Worm (Caenorhabditis elegans) whole organism, L3 larva: Measurements from ENCODE around the gene nhr-238.
A peak's percentile ranks its signal among the peaks of the same experiment; 100 is the strongest.

ENCODE experiments used
- ZK546.5 ChIP-seq: sonication (generic microtip); optimal IDR thresholded peaks from 2 replicates; lab custom pipeline; 2017; ENCODE audit warnings: missing biosample characterization, missing genetic modification characterization
- aly-2 ChIP-seq: fragments of 150-350 bp; optimal IDR thresholded peaks from 2 replicates; lab custom pipeline; 2014; ENCODE audit warnings: missing biosample characterization, missing genetic modification characterization
- ama-1 ChIP-seq: fragments of 150-350 bp; optimal IDR thresholded peaks from 2 replicates; lab custom pipeline; 2018
- ceh-16 ChIP-seq: sonication (generic microtip); optimal IDR thresholded peaks from 2 replicates; lab custom pipeline; 2017; ENCODE audit warnings: missing biosample characterization, missing genetic modification characterization
- ceh-28 ChIP-seq: fragments of 150-350 bp; optimal IDR thresholded peaks from 2 replicates; lab custom pipeline; 2014; ENCODE audit warnings: missing biosample characterization, missing genetic modification reagents, missing genetic modification characterization
- daf-12 ChIP-seq: fragments of 150-350 bp; optimal IDR thresholded peaks from 2 replicates; lab custom pipeline; 2014; ENCODE audit warnings: missing biosample characterization, missing genetic modification reagents, missing genetic modification characterization
- egl-27 ChIP-seq: sonication (generic microtip); optimal IDR thresholded peaks from 4 replicates; lab custom pipeline; 2017; ENCODE audit warnings: missing biosample characterization, missing genetic modification reagents, missing genetic modification characterization
- egl-5 ChIP-seq: fragments of 150-350 bp; optimal IDR thresholded peaks from 2 replicates; lab custom pipeline; 2017; ENCODE audit warnings: missing biosample characterization, missing genetic modification reagents, missing genetic modification characterization, inconsistent platforms
- elt-1 ChIP-seq: fragments of 150-350 bp; optimal IDR thresholded peaks from 2 replicates; lab custom pipeline; 2014; ENCODE audit warnings: missing biosample characterization, missing genetic modification characterization
- fkh-10 ChIP-seq: sonication (generic microtip); optimal IDR thresholded peaks from 2 replicates; lab custom pipeline; 2017; ENCODE audit warnings: missing biosample characterization, missing genetic modification reagents, missing genetic modification characterization
- fkh-2 ChIP-seq: fragments of 150-350 bp; optimal IDR thresholded peaks from 2 replicates; lab custom pipeline; 2014; ENCODE audit warnings: missing biosample characterization, missing genetic modification reagents, missing genetic modification characterization
- hmg-11 ChIP-seq: sonication (generic microtip); optimal IDR thresholded peaks from 2 replicates; lab custom pipeline; 2016; ENCODE audit warnings: missing genetic modification characterization, missing compliant biosample characterization
- jun-1 ChIP-seq: fragments of 150-350 bp; optimal IDR thresholded peaks from 2 replicates; lab custom pipeline; 2014; ENCODE audit warnings: missing biosample characterization, missing genetic modification reagents, missing genetic modification characterization
- lin-15B ChIP-seq: fragments of 150-350 bp; optimal IDR thresholded peaks from 2 replicates; lab custom pipeline; 2014; ENCODE audit warnings: missing biosample characterization, missing genetic modification characterization
- mdl-1 ChIP-seq: fragments of 150-350 bp; optimal IDR thresholded peaks from 2 replicates; lab custom pipeline; 2014; ENCODE audit warnings: missing biosample characterization, missing genetic modification characterization
- nfya-1 ChIP-seq: sonication (generic microtip); optimal IDR thresholded peaks from 2 replicates; lab custom pipeline; 2017; ENCODE audit warnings: missing genetic modification characterization, mild to moderate bottlenecking, missing compliant biosample characterization, antibody characterized with exemption, moderate library complexity; ENCODE audit not compliant: insufficient read depth
- nhr-11 ChIP-seq: fragments of 150-350 bp; optimal IDR thresholded peaks from 2 replicates; lab custom pipeline; 2014; ENCODE audit warnings: missing biosample characterization, missing genetic modification characterization
- nhr-12 ChIP-seq: fragments of 150-350 bp; optimal IDR thresholded peaks from 2 replicates; lab custom pipeline; 2014; ENCODE audit warnings: missing biosample characterization, missing genetic modification characterization
- nhr-23 ChIP-seq: fragments of 150-350 bp; optimal IDR thresholded peaks from 2 replicates; lab custom pipeline; 2014; ENCODE audit warnings: missing biosample characterization, missing genetic modification reagents, missing genetic modification characterization
- nhr-237 ChIP-seq: fragments of 150-350 bp; optimal IDR thresholded peaks from 2 replicates; lab custom pipeline; 2014; ENCODE audit warnings: missing biosample characterization, missing genetic modification characterization
- nhr-25 ChIP-seq: sonication (generic microtip); optimal IDR thresholded peaks from 2 replicates; lab custom pipeline; 2017; ENCODE audit warnings: missing biosample characterization, missing genetic modification characterization
- nhr-28 ChIP-seq: fragments of 150-350 bp; optimal IDR thresholded peaks from 2 replicates; lab custom pipeline; 2014; ENCODE audit warnings: missing biosample characterization, missing genetic modification characterization
- nhr-43 ChIP-seq: sonication (generic microtip); optimal IDR thresholded peaks from 2 replicates; lab custom pipeline; 2016; ENCODE audit warnings: mild to moderate bottlenecking, missing genetic modification characterization, missing compliant biosample characterization; ENCODE audit not compliant: poor library complexity, severe bottlenecking
- nhr-77 ChIP-seq: fragments of 150-350 bp; optimal IDR thresholded peaks from 2 replicates; lab custom pipeline; 2014; ENCODE audit warnings: missing biosample characterization, missing genetic modification characterization
- pha-4 ChIP-seq: fragments of 150-350 bp; optimal IDR thresholded peaks from 2 replicates; lab custom pipeline; 2014; ENCODE audit warnings: missing biosample characterization, missing genetic modification reagents, missing genetic modification characterization
- pqm-1 ChIP-seq: fragments of 150-350 bp; optimal IDR thresholded peaks from 2 replicates; lab custom pipeline; 2017; ENCODE audit warnings: missing biosample characterization, missing genetic modification characterization, inconsistent platforms
- sea-2 ChIP-seq: fragments of 150-350 bp; sonication (generic microtip); optimal IDR thresholded peaks from 4 replicates; lab custom pipeline; 2014; ENCODE audit warnings: missing biosample characterization, missing genetic modification reagents, missing genetic modification characterization
- skn-1 ChIP-seq: fragments of 150-350 bp; optimal IDR thresholded peaks from 2 replicates; lab custom pipeline; 2014; ENCODE audit warnings: missing biosample characterization, missing genetic modification characterization
- tbx-2 ChIP-seq: sonication (generic microtip); optimal IDR thresholded peaks from 2 replicates; lab custom pipeline; 2016; ENCODE audit warnings: mild to moderate bottlenecking, missing genetic modification characterization, missing compliant biosample characterization
- unc-39 ChIP-seq: sonication (generic microtip); optimal IDR thresholded peaks from 4 replicates; lab custom pipeline; 2017; ENCODE audit warnings: missing biosample characterization, missing genetic modification characterization
- unc-62 ChIP-seq: fragments of 150-350 bp; sonication (generic microtip); optimal IDR thresholded peaks from 4 replicates; lab custom pipeline; 2014; ENCODE audit warnings: missing biosample characterization, missing genetic modification reagents, missing genetic modification characterization
- zag-1 ChIP-seq: fragments of 150-350 bp; optimal IDR thresholded peaks from 2 replicates; lab custom pipeline; 2014; ENCODE audit warnings: missing biosample characterization, missing genetic modification characterization
- ztf-11 ChIP-seq: fragments of 150-350 bp; optimal IDR thresholded peaks from 2 replicates; lab custom pipeline; 2014; ENCODE audit warnings: missing biosample characterization, missing genetic modification characterization
- ztf-4 ChIP-seq: fragments of 150-350 bp; optimal IDR thresholded peaks from 2 replicates; lab custom pipeline; 2014; ENCODE audit warnings: missing biosample characterization, missing genetic modification characterization

Gene nhr-238

DNA sequence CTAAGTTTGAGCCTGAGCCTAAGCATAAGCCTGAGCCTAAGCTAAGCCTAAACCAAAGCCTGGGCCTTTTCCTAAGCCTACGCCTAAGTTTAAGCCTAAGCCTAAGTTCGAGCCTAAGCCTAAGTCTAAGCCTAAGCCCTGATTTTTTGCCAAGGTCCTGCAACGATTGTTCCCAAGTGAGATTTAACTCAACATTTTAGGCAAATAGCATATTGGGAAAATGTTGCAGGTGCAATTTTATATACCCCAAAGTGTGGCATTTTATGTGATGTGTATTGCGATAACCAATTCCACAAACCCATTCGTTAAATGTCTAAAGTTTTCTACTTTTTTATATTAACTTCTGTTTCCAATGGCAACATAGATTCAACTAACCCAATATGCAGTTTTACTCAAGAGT, 33.0 kb upstream of the nhr-238 start, which contains the start of gene irld-40:
irld-40 (plus strand) TSS at position 301 of the 400 bp plus-strand sequence.
- TF ChIP-seq nhr-43 (tag; lab: Kevin White, UChicago) (no peak), nhr-11 (tag; lab: Kevin White, UChicago) (peak; percentile 1)

DNA sequence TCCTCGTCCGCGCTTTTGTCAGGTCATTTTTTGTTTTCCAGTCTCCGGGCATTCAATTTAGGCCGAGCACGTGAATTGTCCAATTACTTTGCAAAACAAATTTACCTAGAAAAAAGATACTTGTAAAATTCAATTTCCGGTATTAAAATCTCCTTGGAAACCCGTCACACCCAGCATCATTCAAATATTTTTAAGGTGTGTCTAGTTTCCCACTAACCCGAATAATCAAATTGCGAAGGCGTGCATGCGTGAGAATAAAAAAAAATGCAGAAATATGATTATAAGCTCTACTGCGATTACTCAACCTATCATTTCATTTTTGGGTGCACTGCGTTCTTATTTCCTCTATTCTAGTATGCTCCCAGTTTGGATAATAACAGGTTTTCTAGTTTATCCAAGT, 25.6 kb upstream of the nhr-238 start, which contains the start of gene irld-11:
irld-11 (plus strand) TSS at position 301 of the 400 bp plus-strand sequence.
- TF ChIP-seq mdl-1 (tag; lab: Kevin White, UChicago) (no peak), ZK546.5 (tag; lab: Kevin White, UChicago) (no peak), nhr-77 (tag; lab: Kevin White, UChicago) (no peak), nhr-25 (tag; lab: Kevin White, UChicago) (no peak), ztf-11 (tag; lab: Kevin White, UChicago) (no peak), nhr-11 (tag; lab: Kevin White, UChicago) (no peak), nhr-43 (tag; lab: Kevin White, UChicago) (no peak), nhr-28 (no peak), nhr-23 (no peak), skn-1 (no peak), pha-4 (tag; lab: Kevin White, UChicago) (no peak), tbx-2 (tag; lab: Kevin White, UChicago) (no peak), nhr-237 (tag; lab: Kevin White, UChicago) (no peak), ama-1 (no peak), sea-2 (GFP tag; lab: Kevin White, UChicago) (no peak), hmg-11 (tag; lab: Kevin White, UChicago) (no peak), lin-15B (no peak), jun-1 (tag; lab: Kevin White, UChicago) (no peak), unc-62 (no peak)

DNA sequence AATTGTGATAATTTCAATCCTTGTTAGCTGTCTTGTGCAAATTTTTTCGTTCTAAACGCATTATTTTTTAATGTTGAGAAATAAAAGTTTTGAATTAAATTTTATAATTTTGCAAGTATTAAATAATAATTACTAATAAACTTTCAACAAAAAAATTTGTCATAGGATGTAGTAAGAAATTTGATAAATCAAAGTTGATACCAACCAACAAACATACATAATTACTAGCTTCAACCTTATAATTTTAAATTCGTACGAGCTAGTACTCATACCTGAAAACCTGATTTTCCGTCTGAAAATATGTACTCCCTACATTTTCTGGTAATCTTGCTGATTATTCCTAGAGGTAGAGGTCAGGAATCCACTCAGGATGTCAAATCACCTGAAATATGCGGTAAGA, 21.8 kb upstream of the nhr-238 start, which contains the start of gene irld-44:
irld-44 (plus strand) TSS at position 301 of the 400 bp plus-strand sequence.
- no peak for TF ChIP-seq ceh-16 (tag; lab: Kevin White, UChicago)
- TF ChIP-seq nhr-25 (tag; lab: Kevin White, UChicago) = no peak
- no peak for TF ChIP-seq ztf-11 (tag; lab: Kevin White, UChicago)
- TF ChIP-seq ztf-4 (tag; lab: Kevin White, UChicago) = no peak
- no peak for TF ChIP-seq hmg-11 (tag; lab: Kevin White, UChicago)
- no peak for TF ChIP-seq egl-5 (tag; lab: Kevin White, UChicago)
- no peak for TF ChIP-seq fkh-10 (GFP tag; lab: Kevin White, UChicago)
- no peak for TF ChIP-seq unc-62
- no peak for TF ChIP-seq jun-1 (tag; lab: Kevin White, UChicago)
- TF ChIP-seq pqm-1 (tag; lab: Kevin White, UChicago) = no peak
- TF ChIP-seq nhr-237 (tag; lab: Kevin White, UChicago) = no peak
- TF ChIP-seq ZK546.5 (tag; lab: Kevin White, UChicago) = no peak
- TF ChIP-seq nfya-1 = no peak
- TF ChIP-seq unc-39 (tag; lab: Kevin White, UChicago) = no peak
- no peak for TF ChIP-seq daf-12
- TF ChIP-seq zag-1 (tag; lab: Kevin White, UChicago) = no peak
- TF ChIP-seq aly-2 (tag; lab: Kevin White, UChicago) = no peak
- no peak for TF ChIP-seq nhr-12
- TF ChIP-seq ceh-28 = no peak
- TF ChIP-seq, all 47 proteins: peak for 0

DNA sequence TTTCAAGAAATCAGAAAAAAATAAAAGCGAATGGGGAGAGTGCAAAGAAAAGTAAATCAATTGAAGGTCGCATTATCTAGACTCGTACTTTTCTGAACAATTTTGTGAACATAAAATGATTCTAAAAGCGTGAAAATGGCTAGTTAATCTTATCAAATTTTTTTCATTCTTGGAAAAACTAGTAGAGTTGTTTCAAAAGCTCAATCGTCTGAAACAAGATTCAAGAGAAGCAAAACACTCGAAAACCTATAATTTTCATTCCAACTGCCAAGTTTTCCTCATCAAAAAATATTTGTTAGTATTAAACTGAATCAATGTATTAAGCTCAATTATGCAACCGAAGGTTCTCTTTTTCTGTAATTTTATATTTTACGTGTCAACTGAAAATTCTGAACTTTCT, 18.8 kb upstream of the nhr-238 start, which contains the start of gene irld-45:
irld-45 (plus strand) TSS at position 301 of the 400 bp plus-strand sequence.
- no peak for TF ChIP-seq jun-1 (tag; lab: Kevin White, UChicago)
- TF ChIP-seq nhr-25 (tag; lab: Kevin White, UChicago) = no peak
- TF ChIP-seq tbx-2 (tag; lab: Kevin White, UChicago) = no peak
- no peak for TF ChIP-seq ztf-11 (tag; lab: Kevin White, UChicago)
- TF ChIP-seq egl-27 = no peak
- TF ChIP-seq ztf-4 (tag; lab: Kevin White, UChicago) = no peak
- no peak for TF ChIP-seq aly-2 (tag; lab: Kevin White, UChicago)
- no peak for TF ChIP-seq ama-1
- TF ChIP-seq egl-5 (tag; lab: Kevin White, UChicago) = no peak
- TF ChIP-seq skn-1 = no peak
- TF ChIP-seq ceh-28 = no peak
- TF ChIP-seq lin-15B = no peak
- no peak for TF ChIP-seq nfya-1
- TF ChIP-seq elt-1 (tag; lab: Kevin White, UChicago) = no peak
- TF ChIP-seq unc-62 = no peak
- no peak for TF ChIP-seq hmg-11 (tag; lab: Kevin White, UChicago)
- TF ChIP-seq fkh-2 (tag; lab: Kevin White, UChicago) = no peak
- no peak for TF ChIP-seq ZK546.5 (tag; lab: Kevin White, UChicago)
